Worm (Caenorhabditis elegans) whole organism, young adult: ENCODE measurements around the gene dre-1.

Source experiments
- B0019.2 ChIP-seq: fragments of 200-800 bp; sonication (Bioruptor generic); conservative IDR thresholded peaks from 2 replicates; pipeline ENCODE4 v1.3.6; 2022; ENCODE audit warnings: missing genetic modification reagents, missing genetic modification characterization, missing compliant biosample characterization
- B0035.1 ChIP-seq: sonication (generic microtip); optimal IDR thresholded peaks from 2 replicates; lab custom pipeline; 2016; ENCODE audit warnings: missing genetic modification characterization, mild to moderate bottlenecking, missing compliant biosample characterization, missing genotype, missing genetic modification reagents
- B0336.3 ChIP-seq: fragments of 200-800 bp; sonication (Bioruptor generic); IDR thresholded peaks from 2 replicates; pipeline ENCODE4 v1.3.6; 2022; ENCODE audit warnings: missing genetic modification characterization, missing compliant biosample characterization
- F37B4.10 ChIP-seq: fragments of 200-800 bp; sonication (Bioruptor generic); IDR thresholded peaks from 2 replicates; pipeline ENCODE4 v1.3.6; 2022; ENCODE audit warnings: missing genetic modification characterization, missing compliant biosample characterization
- F52B5.7 ChIP-seq: sonication (generic microtip); optimal IDR thresholded peaks from 2 replicates; lab custom pipeline; 2016; ENCODE audit warnings: mild to moderate bottlenecking, missing genetic modification characterization, missing compliant biosample characterization
- Y53G8AR.9 ChIP-seq: fragments of 200-800 bp; sonication (Bioruptor generic); conservative IDR thresholded peaks from 2 replicates; pipeline ENCODE4 v1.3.6; 2022; ENCODE audit warnings: missing genetic modification reagents, missing genetic modification characterization, missing compliant biosample characterization
- ZK185.1 ChIP-seq: sonication (generic microtip); optimal IDR thresholded peaks from 2 replicates; lab custom pipeline; 2016; ENCODE audit warnings: mild to moderate bottlenecking, missing genetic modification characterization, missing compliant biosample characterization; ENCODE audit not compliant: poor library complexity, severe bottlenecking
- ama-1 ChIP-seq, 3 experiments: fragments of 150-350 bp in 1 of 3; sonication (generic microtip) in 2 of 3; optimal IDR thresholded peaks; 2 replicates each; lab custom pipeline; 2014 to 2018; ENCODE audit warnings: missing biosample characterization in 2 of 3, missing genetic modification characterization in 2 of 3, missing genetic modification reagents in 2 of 3
- atf-7 ChIP-seq: sonication (generic microtip); optimal IDR thresholded peaks from 2 replicates; lab custom pipeline; 2017; ENCODE audit warnings: mild to moderate bottlenecking, missing genetic modification characterization, missing compliant biosample characterization
- attf-6 ChIP-seq: fragments of 200-800 bp; sonication (Bioruptor generic); IDR thresholded peaks from 2 replicates; pipeline ENCODE4 v1.3.6; 2022; ENCODE audit warnings: missing genetic modification reagents, missing genetic modification characterization, missing compliant biosample characterization
- ceh-58 ChIP-seq: fragments of 200-800 bp; sonication (Bioruptor generic); IDR thresholded peaks from 2 replicates; pipeline ENCODE4 v1.3.6; 2022; ENCODE audit warnings: missing genetic modification characterization, missing compliant biosample characterization
- dox-1 ChIP-seq: fragments of 200-800 bp; sonication (Bioruptor generic); IDR thresholded peaks from 2 replicates; pipeline ENCODE4 v1.3.6; 2022; ENCODE audit warnings: missing genetic modification reagents, missing genetic modification characterization, missing compliant biosample characterization
- ets-4 ChIP-seq: fragments of 200-800 bp; sonication (Bioruptor generic); optimal IDR thresholded peaks from 2 replicates; lab custom pipeline; 2018; ENCODE audit warnings: mild to moderate bottlenecking, missing genetic modification characterization, missing compliant biosample characterization
- gei-17 ChIP-seq: fragments of 200-800 bp; sonication (Bioruptor generic); optimal IDR thresholded peaks from 2 replicates; lab custom pipeline; 2018; ENCODE audit warnings: mild to moderate bottlenecking, missing genetic modification characterization, missing compliant biosample characterization
- him-1 ChIP-seq: sonication (generic microtip); optimal IDR thresholded peaks from 2 replicates; lab custom pipeline; 2016; ENCODE audit warnings: missing genotype, missing genetic modification reagents, missing genetic modification characterization, missing compliant biosample characterization
- hrde-1 ChIP-seq: sonication (generic microtip); optimal IDR thresholded peaks from 2 replicates; lab custom pipeline; 2016; ENCODE audit warnings: missing genetic modification characterization, mild to moderate bottlenecking, missing compliant biosample characterization, moderate library complexity, missing genotype, missing genetic modification reagents, borderline replicate concordance
- hsf-1 ChIP-seq: fragments of 200-800 bp; sonication (Bioruptor generic); IDR thresholded peaks from 2 replicates; pipeline ENCODE4 v1.3.6; 2022; ENCODE audit warnings: missing genetic modification reagents, missing genetic modification characterization, missing compliant biosample characterization
- let-526 ChIP-seq: fragments of 200-800 bp; sonication (Bioruptor generic); IDR thresholded peaks from 2 replicates; pipeline ENCODE4 v1.3.6; 2022; ENCODE audit warnings: missing genetic modification reagents, missing genetic modification characterization, missing compliant biosample characterization
- lin-26 ChIP-seq: fragments of 200-800 bp; sonication (Bioruptor generic); IDR thresholded peaks from 2 replicates; pipeline ENCODE4 v1.3.6; 2022; ENCODE audit warnings: missing genetic modification reagents, missing genetic modification characterization, missing compliant biosample characterization
- lin-35 ChIP-seq, 3 experiments: fragments of 150-350 bp in 2 of 3; sonication (generic microtip) in 1 of 3; optimal IDR thresholded peaks; 2 replicates each; lab custom pipeline; 2014 to 2018; ENCODE audit warnings: missing biosample characterization in 3 of 3, missing genetic modification characterization in 3 of 3, missing genetic modification reagents in 3 of 3
- lin-54 ChIP-seq: fragments of 200-800 bp; sonication (Bioruptor generic); optimal IDR thresholded peaks from 2 replicates; lab custom pipeline; 2018; ENCODE audit warnings: mild to moderate bottlenecking, missing genetic modification characterization, missing compliant biosample characterization
- madf-6 ChIP-seq: fragments of 200-800 bp; sonication (Bioruptor generic); IDR thresholded peaks from 2 replicates; pipeline ENCODE4 v1.3.6; 2022; ENCODE audit warnings: missing genetic modification reagents, missing genetic modification characterization, missing compliant biosample characterization
- mcd-1 ChIP-seq: fragments of 200-800 bp; sonication (Bioruptor generic); IDR thresholded peaks from 2 replicates; pipeline ENCODE4 v1.3.6; 2022; ENCODE audit warnings: missing genetic modification reagents, missing genetic modification characterization, missing compliant biosample characterization
- mxl-1 ChIP-seq: sonication (generic microtip); optimal IDR thresholded peaks from 2 replicates; lab custom pipeline; 2016; ENCODE audit warnings: missing genetic modification characterization, missing compliant biosample characterization
- nfya-1 ChIP-seq: sonication (generic microtip); optimal IDR thresholded peaks from 2 replicates; lab custom pipeline; 2017; ENCODE audit warnings: antibody characterized with exemption, missing compliant biosample characterization, missing genetic modification characterization, borderline replicate concordance; ENCODE audit not compliant: insufficient read depth
- nfyb-1 ChIP-seq: fragments of 200-800 bp; sonication (Bioruptor generic); IDR thresholded peaks from 2 replicates; pipeline ENCODE4 v1.3.6; 2022; ENCODE audit warnings: missing genetic modification reagents, missing genetic modification characterization, missing compliant biosample characterization
- nhr-27 ChIP-seq: fragments of 200-800 bp; sonication (Bioruptor generic); optimal IDR thresholded peaks from 2 replicates; lab custom pipeline; 2018; ENCODE audit warnings: mild to moderate bottlenecking, missing genetic modification characterization, moderate library complexity, missing compliant biosample characterization
- nhr-80 ChIP-seq: sonication (generic microtip); optimal IDR thresholded peaks from 2 replicates; lab custom pipeline; 2016; ENCODE audit warnings: missing genetic modification characterization, missing compliant biosample characterization
- pbrm-1 ChIP-seq: fragments of 200-800 bp; sonication (Bioruptor generic); IDR thresholded peaks from 2 replicates; pipeline ENCODE4 v1.3.6; 2022; ENCODE audit warnings: missing genetic modification reagents, missing genetic modification characterization, missing compliant biosample characterization
- pha-4 ChIP-seq: fragments of 150-350 bp; sonication (generic microtip); optimal IDR thresholded peaks from 2 replicates; lab custom pipeline; 2014; ENCODE audit warnings: missing biosample characterization, missing genetic modification reagents, missing genetic modification characterization
- rec-8 ChIP-seq, 2 experiments: sonication (generic microtip); optimal IDR thresholded peaks; 2 replicates each; lab custom pipeline; 2016; ENCODE audit warnings: mild to moderate bottlenecking in 2 of 2, missing genetic modification characterization in 2 of 2, missing genetic modification reagents in 2 of 2, missing genotype in 2 of 2, missing biosample characterization in 1 of 2, missing compliant biosample characterization in 1 of 2, moderate library complexity in 1 of 2
- snpc-3.4 ChIP-seq: sonication (generic microtip); optimal IDR thresholded peaks from 2 replicates; lab custom pipeline; 2017; ENCODE audit warnings: missing genetic modification characterization, mild to moderate bottlenecking, missing compliant biosample characterization, antibody characterized with exemption, moderate library complexity, missing genotype, missing genetic modification reagents
- xnd-1 ChIP-seq: sonication (generic microtip); optimal IDR thresholded peaks from 2 replicates; lab custom pipeline; 2016; ENCODE audit warnings: missing genotype, missing genetic modification reagents, missing genetic modification characterization, missing compliant biosample characterization

The dre-1 gene

ce11 chrV:6496611-6497158 lies 49.6 kb downstream of the dre-1 start, which contains the start of gene dgtr-1 (continued):
- TF ChIP-seq ama-1 (optimal IDR thresholded peaks at IDR 0.05; lab: Kevin White, UChicago), result no peak
- no peak for TF ChIP-seq ama-1 (GFP tag; optimal IDR thresholded peaks at IDR 0.05; lab: Kevin White, UChicago)
- TF ChIP-seq ZK185.1 (tag; lab: Kevin White, UChicago), result no peak
- peak; percentile 93 for TF ChIP-seq madf-6 (GFP tag; lab: Robert Waterston, UW)
- TF ChIP-seq pha-4 (tag; lab: Kevin White, UChicago), result no peak
- TF ChIP-seq nfya-1 (tag; lab: Kevin White, UChicago), result no peak
- TF ChIP-seq nhr-27, result no peak
- TF ChIP-seq nfyb-1 (GFP tag; lab: Robert Waterston, UW), result no peak
- TF ChIP-seq him-1 (tag; lab: Kevin White, UChicago), result peak; percentile 18
- peak; percentile 78 for TF ChIP-seq xnd-1 (tag; lab: Kevin White, UChicago)
- TF ChIP-seq F37B4.10, result no peak
- TF ChIP-seq lin-54 (GFP tag; lab: Kevin White, UChicago), result peak; percentile 54
- TF ChIP-seq snpc-3.4 (tag; lab: Kevin White, UChicago), result peak; percentile 17
- TF ChIP-seq rec-8 (tag; optimal IDR thresholded peaks at IDR 0.05; lab: Kevin White, UChicago), result no peak
- no peak for TF ChIP-seq B0035.1 (tag; lab: Kevin White, UChicago)

- TF ChIP-seq mxl-1 (no peak), nhr-80 (tag; lab: Kevin White, UChicago) (peak; percentile 26)
Observed at ce11 chrV:6495353-6495752, 50.9 kb downstream of the dre-1 start.

ce11 chrV:6493821-6494220 lies 52.5 kb downstream of the dre-1 start, which contains the start of gene cpt-6:
Gene cpt-6, minus strand, starts transcription at chrV:6493921.
- TF ChIP-seq lin-35 (GFP tag; optimal IDR thresholded peaks at IDR 0.05; lab: Kevin White, UChicago) (no peak), ceh-58 (GFP tag; lab: Robert Waterston, UW) (no peak), pbrm-1 (no peak), dox-1 (GFP tag; lab: Robert Waterston, UW) (no peak), ets-4 (GFP tag; lab: Kevin White, UChicago) (no peak), Y53G8AR.9 (GFP tag; lab: Robert Waterston, UW) (no peak), gei-17 (GFP tag; lab: Kevin White, UChicago) (no peak), B0019.2 (GFP tag; lab: Robert Waterston, UW) (no peak)
- TF ChIP-seq, all 124 proteins: peak for 0

- TF ChIP-seq nhr-80 (tag; lab: Kevin White, UChicago) (peak; percentile 65), B0336.3 (no peak)
Observed at ce11 chrV:6492497-6492896, 53.8 kb downstream of the dre-1 start.

ce11 chrV:6488849-6489248 lies 57.5 kb downstream of the dre-1 start, which contains the start of gene lec-10:
Gene lec-10, minus strand, starts transcription at chrV:6489120.
- TF ChIP-seq atf-7 (tag; lab: Kevin White, UChicago), result peak; percentile 55
- 0 out of 2 replicates have a peak, but pooled peaks have one; percentile 4 for TF ChIP-seq dox-1 (GFP tag; lab: Robert Waterston, UW)
- no peak for TF ChIP-seq let-526 (GFP tag; lab: Robert Waterston, UW)
- TF ChIP-seq ets-4 (GFP tag; lab: Kevin White, UChicago), result no peak
- no peak for TF ChIP-seq hrde-1 (tag; lab: Kevin White, UChicago)
- no peak for TF ChIP-seq lin-26 (GFP tag; lab: Robert Waterston, UW)
- TF ChIP-seq attf-6 (GFP tag; lab: Robert Waterston, UW), result no peak
- TF ChIP-seq F52B5.7 (tag; lab: Kevin White, UChicago), result no peak
- peak; percentile 84 for TF ChIP-seq nhr-80 (tag; lab: Kevin White, UChicago)
- peak; percentile 60; the same call in 1 of the 2 replicates for TF ChIP-seq hsf-1
- no peak for TF ChIP-seq mcd-1 (GFP tag; lab: Robert Waterston, UW)
